Worm (Caenorhabditis elegans): Measurements from ENCODE around the gene lgc-32.

The lgc-32 gene

ce11 chrX:654804-655203 lies 17.1 kb upstream of the lgc-32 start, which contains the start of gene ifc-2:
Gene ifc-2 (minus strand): TSS chrX:654904.
- no peak for TF ChIP-seq lin-39 (tag; optimal IDR thresholded peaks at IDR 0.05)
- TF ChIP-seq hmg-1.1 (GFP tag; IDR thresholded peaks at IDR 0.05), result no peak
- no peak for TF ChIP-seq vab-7 (GFP tag; IDR thresholded peaks at IDR 0.05)

ce11 chrX:655884-656283 lies 16.0 kb upstream of the lgc-32 start, which contains the start of gene lpr-7:
Gene lpr-7 (plus strand): TSS chrX:656184.
- TF ChIP-seq Y48G9A.11 (GFP tag; IDR thresholded peaks at IDR 0.05) (no peak), mep-1 (tag; optimal IDR thresholded peaks at IDR 0.05) (no peak), T20F7.1 (GFP tag; optimal IDR thresholded peaks at IDR 0.05) (no peak), ctbp-1 (GFP tag; IDR thresholded peaks at IDR 0.05) (no peak), ama-1 (optimal IDR thresholded peaks at IDR 0.05) (no peak), vab-7 (GFP tag; IDR thresholded peaks at IDR 0.05) (no peak), lin-13 (GFP tag; optimal IDR thresholded peaks at IDR 0.05) (no peak), lim-7 (GFP tag; IDR thresholded peaks at IDR 0.05) (no peak), zfp-2 (tag; optimal IDR thresholded peaks at IDR 0.05) (no peak), nhr-10 (tag; optimal IDR thresholded peaks at IDR 0.05) (no peak), F49E8.2 (tag; optimal IDR thresholded peaks at IDR 0.05; ENCODE audit: borderline replicate concordance) (no peak), lin-29 (GFP tag; IDR thresholded peaks at IDR 0.05) (no peak), unc-39 (tag; optimal IDR thresholded peaks at IDR 0.05) (no peak), unc-130 (GFP tag; optimal IDR thresholded peaks at IDR 0.05) (no peak)

DNA sequence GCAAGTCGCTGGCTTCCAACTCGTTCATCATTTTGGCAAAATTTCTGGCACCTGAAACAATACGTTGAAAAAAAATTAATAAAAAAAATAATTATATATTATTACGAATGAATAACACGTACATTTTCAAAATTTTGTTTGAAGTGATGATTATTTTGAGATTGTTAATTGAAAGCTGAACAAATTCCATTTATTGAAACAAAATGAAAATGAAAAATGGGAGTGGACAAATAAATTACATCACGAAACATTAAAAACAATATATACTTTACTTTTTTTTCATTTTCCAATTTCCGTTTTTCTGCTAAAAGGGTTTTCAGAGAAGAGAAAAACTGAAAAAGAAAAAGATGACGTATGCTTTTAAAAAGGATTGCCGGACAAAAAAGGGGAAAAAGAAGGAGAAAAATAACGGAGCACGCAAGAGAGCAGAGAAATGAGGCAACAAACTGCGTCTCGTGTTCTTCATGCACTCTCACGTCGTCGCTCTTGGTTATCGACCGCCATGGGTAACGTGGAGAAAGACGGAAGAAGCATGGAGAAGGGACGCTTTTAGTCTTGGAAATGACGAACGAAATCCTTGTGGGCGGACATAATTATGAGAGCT lies 10.1 kb upstream of the lgc-32 start, which contains the start of gene rund-1:
Gene rund-1, minus strand, starts transcription at position 51 of the 604 bp plus-strand sequence.
- TF ChIP-seq hif-1 (tag; optimal IDR thresholded peaks at IDR 0.05) (peak in 1 of 2 experiments; percentile 39), dve-1 (tag; optimal IDR thresholded peaks at IDR 0.05; ENCODE audit: insufficient read depth) (peak; percentile 58), daf-16 (GFP tag; optimal IDR thresholded peaks at IDR 0.05) (no peak), daf-16 (tag; optimal IDR thresholded peaks at IDR 0.05) (peak; percentile 44), Y48G9A.11 (GFP tag; IDR thresholded peaks at IDR 0.05) (no peak), rbr-2 (tag; optimal IDR thresholded peaks at IDR 0.05) (peak; percentile 53), unc-130 (GFP tag; optimal IDR thresholded peaks at IDR 0.05) (no peak), hmg-1.1 (GFP tag; IDR thresholded peaks at IDR 0.05) (peak; percentile 66), mdl-1 (tag; optimal IDR thresholded peaks at IDR 0.05) (peak in 1 of 2 experiments; percentile 61), fkh-10 (GFP tag; optimal IDR thresholded peaks at IDR 0.05) (no peak), mep-1 (tag; optimal IDR thresholded peaks at IDR 0.05) (peak; percentile 48), dmd-6 (GFP tag; IDR thresholded peaks at IDR 0.05) (peak; percentile 48), hlh-30 (tag; optimal IDR thresholded peaks at IDR 0.05; ENCODE audit: insufficient read depth) (peak; percentile 68), tra-1 (GFP tag; IDR thresholded peaks at IDR 0.05) (no peak), Y75B8A.6 (GFP tag; IDR thresholded peaks at IDR 0.05) (no peak), sdz-12 (GFP tag; optimal IDR thresholded peaks at IDR 0.05) (no peak), madf-5 (GFP tag; IDR thresholded peaks at IDR 0.05) (no peak), nhr-11 (tag; optimal IDR thresholded peaks at IDR 0.05) (peak; percentile 73), ces-1 (GFP tag; optimal IDR thresholded peaks at IDR 0.05) (no peak), attf-4 (tag; optimal IDR thresholded peaks at IDR 0.05) (no peak), F37D6.2 (tag; optimal IDR thresholded peaks at IDR 0.05) (peak; percentile 15), lsy-2 (tag; optimal IDR thresholded peaks at IDR 0.05) (peak in 1 of 2 experiments; percentile 57)

- peak; percentile 11 for TF ChIP-seq aha-1 (tag)
- no peak for TF ChIP-seq daf-19 (GFP tag; conservative IDR thresholded peaks at IDR 0.05)
Observed at ce11 chrX:666125-666524, 5.8 kb upstream of the lgc-32 start, which contains the start of gene T19D7.5. Gene T19D7.5 (minus strand): TSS chrX:666225.
